Fruit fly (Drosophila melanogaster): ENCODE measurements around the gene DIP-beta.

DIP-beta gene

dm6 chrX:21373659-21374426 lies 83.7 kb downstream of the DIP-beta start, which contains the start of gene slgA (continued):
- TF ChIP-seq CG12942 (GFP tag; optimal IDR thresholded peaks at IDR 0.05), result peak; percentile 17
- TF ChIP-seq vfl (GFP tag; optimal IDR thresholded peaks at IDR 0.05), result no peak
- no peak for TF ChIP-seq emc (GFP tag; optimal IDR thresholded peaks at IDR 0.05)
- TF ChIP-seq CG42726 (GFP tag; IDR thresholded peaks at IDR 0.05; ENCODE audit: partially characterized antibody), result peak; percentile 17; the same call in 1 of the 2 replicates
- TF ChIP-seq Hsf (GFP tag; optimal IDR thresholded peaks at IDR 0.05), result no peak
- peak; percentile 18 for TF ChIP-seq gro (GFP tag; optimal IDR thresholded peaks at IDR 0.05)
- peak; percentile 80 for TF ChIP-seq Dp (GFP tag; optimal IDR thresholded peaks at IDR 0.05)
- TF ChIP-seq Atf-2 (GFP tag; optimal IDR thresholded peaks at IDR 0.05), result no peak
- TF ChIP-seq H2.0 (GFP tag; IDR thresholded peaks at IDR 0.05), result no peak
- no peak for TF ChIP-seq NC2α (GFP tag; optimal IDR thresholded peaks at IDR 0.05)
- TF ChIP-seq CG10979 (tag; optimal IDR thresholded peaks at IDR 0.05), result no peak
- no peak for TF ChIP-seq aop (GFP tag; IDR thresholded peaks at IDR 0.05)
- TF ChIP-seq CG16863 (GFP tag; optimal IDR thresholded peaks at IDR 0.05), result no peak
- peak; percentile 44 for TF ChIP-seq pho (GFP tag; optimal IDR thresholded peaks at IDR 0.05)
- peak; percentile 5 for TF ChIP-seq CG12104 (GFP tag; optimal IDR thresholded peaks at IDR 0.05)
- TF ChIP-seq bigmax (GFP tag; optimal IDR thresholded peaks at IDR 0.05), result no peak
- TF ChIP-seq CG14965 (GFP tag; optimal IDR thresholded peaks at IDR 0.05; ENCODE audit: borderline replicate concordance), result no peak
- peak; percentile 85 for TF ChIP-seq Sry-δ (GFP tag; optimal IDR thresholded peaks at IDR 0.05)
- peak; percentile 14 for TF ChIP-seq az2 (GFP tag; optimal IDR thresholded peaks at IDR 0.05)
- no peak for TF ChIP-seq CG12299 (tag; optimal IDR thresholded peaks at IDR 0.05)
- TF ChIP-seq Dll (GFP tag; IDR thresholded peaks at IDR 0.05; ENCODE audit: partially characterized antibody), result peak; percentile 77
- TF ChIP-seq CG1832 (GFP tag; optimal IDR thresholded peaks at IDR 0.05), result peak; percentile 77
- TF ChIP-seq Doc3 (GFP tag; IDR thresholded peaks at IDR 0.05; ENCODE audit: partially characterized antibody), result peak; percentile 52; the same call in 1 of the 3 replicates
- TF ChIP-seq sr (GFP tag; IDR thresholded peaks at IDR 0.05), result no peak
- TF ChIP-seq hth (optimal IDR thresholded peaks at IDR 0.05), result no peak
- TF ChIP-seq Bgb (GFP tag; IDR thresholded peaks at IDR 0.05; ENCODE audit: partially characterized antibody), result peak; percentile 70
- no peak for TF ChIP-seq z (GFP tag; IDR thresholded peaks at IDR 0.05)
- peak; percentile 82 for TF ChIP-seq sens (GFP tag)
- TF ChIP-seq CG11695 (GFP tag; IDR thresholded peaks at IDR 0.05), result no peak
- no peak for TF ChIP-seq corto (GFP tag; optimal IDR thresholded peaks at IDR 0.05)
- TF ChIP-seq CG10543 (GFP tag; optimal IDR thresholded peaks at IDR 0.05), result peak; percentile 42
- TF ChIP-seq CG11085 (GFP tag; IDR thresholded peaks at IDR 0.05), result no peak
- TF ChIP-seq Atf6 (GFP tag; IDR thresholded peaks at IDR 0.05), result no peak
- no peak for TF ChIP-seq ara (GFP tag; IDR thresholded peaks at IDR 0.05)
- no peak for TF ChIP-seq lola (GFP tag; optimal IDR thresholded peaks at IDR 0.05)
- peak; percentile 34 for TF ChIP-seq CG8089 (GFP tag; optimal IDR thresholded peaks at IDR 0.05)
- TF ChIP-seq Dek (tag; optimal IDR thresholded peaks at IDR 0.05), result no peak
- no peak for TF ChIP-seq tup (GFP tag; optimal IDR thresholded peaks at IDR 0.05)
- no peak for TF ChIP-seq CG1792 (GFP tag; optimal IDR thresholded peaks at IDR 0.05)
- peak; percentile 97 for TF ChIP-seq Nf-YC (tag; optimal IDR thresholded peaks at IDR 0.05)
- peak; percentile 49; the same call in 1 of the 3 replicates for TF ChIP-seq CG7963 (GFP tag; IDR thresholded peaks at IDR 0.05; ENCODE audit: partially characterized antibody)
- TF ChIP-seq BtbVII (GFP tag; optimal IDR thresholded peaks at IDR 0.05), result no peak
- no peak for TF ChIP-seq Hand (GFP tag; optimal IDR thresholded peaks at IDR 0.05)
- TF ChIP-seq chif (GFP tag; optimal IDR thresholded peaks at IDR 0.05), result peak; percentile 5 to 29
- peak; percentile 62 for TF ChIP-seq HmgD (GFP tag; optimal IDR thresholded peaks at IDR 0.05)
- TF ChIP-seq CkIIα-i1 (GFP tag; IDR thresholded peaks at IDR 0.05), result no peak
- TF ChIP-seq kay (GFP tag; optimal IDR thresholded peaks at IDR 0.05), result no peak
- no peak for TF ChIP-seq CG10462 (GFP tag; optimal IDR thresholded peaks at IDR 0.05)
- peak; percentile 47 for TF ChIP-seq lilli (GFP tag; optimal IDR thresholded peaks at IDR 0.05)
- no peak for TF ChIP-seq croc (GFP tag; conservative IDR thresholded peaks at IDR 0.05)

Data from whole organism, embryonic.